Worm (Caenorhabditis elegans) whole organism, L4 larva: Measurements from ENCODE around the gene lsm-8.
"Not testable (repeated sequence)": the region's sequence is repeated elsewhere in the genome, so short reads cannot be mapped to it uniquely, and the experiment has no call there.

Experiments used
- F37D6.2 ChIP-seq: sonication (generic microtip); optimal IDR thresholded peaks from 2 replicates; lab custom pipeline; 2016; ENCODE audit warnings: mild to moderate bottlenecking, missing genetic modification characterization, missing compliant biosample characterization
- F44E2.7 ChIP-seq: fragments of 200-800 bp; sonication (Bioruptor generic); IDR thresholded peaks from 2 replicates; pipeline ENCODE4 v2.1.2; 2022; ENCODE audit warnings: missing genetic modification characterization, missing compliant biosample characterization
- R02D3.7 ChIP-seq: fragments of 150-350 bp; sonication (generic microtip); optimal IDR thresholded peaks from 3 replicates; lab custom pipeline; 2014; ENCODE audit warnings: missing biosample characterization, missing genetic modification characterization
- Y48G9A.11 ChIP-seq: fragments of 200-800 bp; sonication (Bioruptor generic); IDR thresholded peaks from 2 replicates; pipeline ENCODE4 v1.3.6; 2022; ENCODE audit warnings: missing genetic modification reagents, missing genetic modification characterization, missing compliant biosample characterization
- ZK337.2 ChIP-seq: fragments of 200-800 bp; sonication (Bioruptor generic); IDR thresholded peaks from 2 replicates; pipeline ENCODE4 v1.3.6; 2022; ENCODE audit warnings: missing genetic modification reagents, missing genetic modification characterization, missing compliant biosample characterization
- ZK546.5 ChIP-seq, 2 experiments: sonication (generic microtip); optimal IDR thresholded peaks; 2 replicates each; lab custom pipeline; 2017; ENCODE audit warnings: missing biosample characterization in 2 of 2, missing genetic modification characterization in 2 of 2
- aha-1 ChIP-seq: fragments of 150-350 bp; peaks from one replicate; lab custom pipeline; 2014; ENCODE audit warnings: missing biosample characterization, missing genetic modification characterization
- aly-2 ChIP-seq: sonication (generic microtip); optimal IDR thresholded peaks from 2 replicates; lab custom pipeline; 2018; ENCODE audit warnings: missing biosample characterization, missing genetic modification characterization
- ama-1 ChIP-seq: fragments of 150-350 bp; optimal IDR thresholded peaks from 2 replicates; lab custom pipeline; 2014; ENCODE audit warnings: inconsistent platforms, mixed read lengths
- ceh-62 ChIP-seq: sonication (generic microtip); optimal IDR thresholded peaks from 2 replicates; lab custom pipeline; 2017; ENCODE audit warnings: missing biosample characterization, missing genetic modification characterization
- ceh-82 ChIP-seq: sonication (generic microtip); optimal IDR thresholded peaks from 2 replicates; lab custom pipeline; 2017; ENCODE audit warnings: missing biosample characterization, missing genetic modification characterization
- ces-1 ChIP-seq: fragments of 150-350 bp; sonication (generic microtip); optimal IDR thresholded peaks from 4 replicates; lab custom pipeline; 2014; ENCODE audit warnings: missing biosample characterization, missing genetic modification reagents, missing genetic modification characterization
- ctbp-1 ChIP-seq: fragments of 200-800 bp; sonication (Bioruptor generic); IDR thresholded peaks from 2 replicates; pipeline ENCODE4 v1.3.6; 2022; ENCODE audit warnings: missing genetic modification reagents, missing genetic modification characterization, missing compliant biosample characterization
- dmd-8 ChIP-seq: fragments of 200-800 bp; sonication (Bioruptor generic); IDR thresholded peaks from 2 replicates; pipeline ENCODE4 v1.3.6; 2022; ENCODE audit warnings: missing genetic modification characterization, missing compliant biosample characterization
- fos-1 ChIP-seq: fragments of 150-350 bp; optimal IDR thresholded peaks from 2 replicates; lab custom pipeline; 2014; ENCODE audit warnings: missing biosample characterization, missing genetic modification characterization
- hif-1 ChIP-seq, 2 experiments: sonication (generic microtip); optimal IDR thresholded peaks; 2 replicates each; lab custom pipeline; 2016 to 2017; ENCODE audit warnings: missing compliant biosample characterization in 2 of 2, missing genetic modification characterization in 2 of 2, missing genetic modification reagents in 2 of 2, missing genotype in 2 of 2, mild to moderate bottlenecking in 1 of 2
- lin-13 ChIP-seq: fragments of 150-350 bp; optimal IDR thresholded peaks from 2 replicates; lab custom pipeline; 2014; ENCODE audit warnings: missing biosample characterization, missing genetic modification reagents, missing genetic modification characterization
- lin-15B ChIP-seq: fragments of 150-350 bp; sonication (generic microtip); optimal IDR thresholded peaks from 3 replicates; lab custom pipeline; 2014; ENCODE audit warnings: missing biosample characterization, missing genetic modification characterization
- lsy-2 ChIP-seq, 2 experiments: fragments of 150-350 bp in 1 of 2; sonication (generic microtip) in 1 of 2; optimal IDR thresholded peaks; 2 replicates each; lab custom pipeline; 2014 to 2017; ENCODE audit warnings: missing biosample characterization in 2 of 2, missing genetic modification characterization in 2 of 2
- madf-5 ChIP-seq, 2 experiments: fragments of 200-800 bp; sonication (Bioruptor generic); IDR thresholded peaks; 2 replicates each; pipeline ENCODE4 v1.3.6; 2022; ENCODE audit warnings: missing compliant biosample characterization in 2 of 2, missing genetic modification characterization in 2 of 2
- madf-9 ChIP-seq: fragments of 200-800 bp; sonication (Bioruptor generic); conservative IDR thresholded peaks from 2 replicates; pipeline ENCODE4 v1.3.6; 2022; ENCODE audit warnings: missing genetic modification reagents, missing genetic modification characterization, missing compliant biosample characterization
- nhr-10 ChIP-seq: fragments of 150-350 bp; optimal IDR thresholded peaks from 2 replicates; lab custom pipeline; 2014; ENCODE audit warnings: missing biosample characterization, missing genetic modification characterization
- nhr-11 ChIP-seq: fragments of 150-350 bp; optimal IDR thresholded peaks from 2 replicates; lab custom pipeline; 2014; ENCODE audit warnings: missing biosample characterization, missing genetic modification characterization
- nhr-25 ChIP-seq: sonication (generic microtip); optimal IDR thresholded peaks from 2 replicates; lab custom pipeline; 2017; ENCODE audit warnings: missing genetic modification characterization, mild to moderate bottlenecking, missing compliant biosample characterization, antibody characterized with exemption, moderate library complexity, borderline replicate concordance; ENCODE audit not compliant: insufficient read depth
- nhr-28 ChIP-seq: fragments of 150-350 bp; optimal IDR thresholded peaks from 2 replicates; lab custom pipeline; 2014; ENCODE audit warnings: missing biosample characterization, missing genetic modification characterization
- nhr-41 ChIP-seq: fragments of 200-800 bp; sonication (Bioruptor generic); IDR thresholded peaks from 2 replicates; pipeline ENCODE4 v1.3.6; 2022; ENCODE audit warnings: missing genetic modification reagents, missing genetic modification characterization, missing compliant biosample characterization
- nhr-42 ChIP-seq: fragments of 200-800 bp; sonication (Bioruptor generic); IDR thresholded peaks from 2 replicates; pipeline ENCODE4 v1.3.6; 2022; ENCODE audit warnings: missing genetic modification characterization, missing compliant biosample characterization
- nhr-76 ChIP-seq: fragments of 150-350 bp; optimal IDR thresholded peaks from 2 replicates; lab custom pipeline; 2014; ENCODE audit warnings: missing biosample characterization, missing genetic modification characterization
- saeg-2 ChIP-seq: fragments of 200-800 bp; sonication (Bioruptor generic); IDR thresholded peaks from 2 replicates; pipeline ENCODE4 v1.3.6; 2022; ENCODE audit warnings: missing genetic modification reagents, missing genetic modification characterization, missing compliant biosample characterization
- snpc-1.2 ChIP-seq: fragments of 200-800 bp; sonication (Bioruptor generic); IDR thresholded peaks from 2 replicates; pipeline ENCODE4 v1.3.6; 2022; ENCODE audit warnings: missing genetic modification reagents, missing genetic modification characterization, missing compliant biosample characterization
- tag-97 ChIP-seq: fragments of 200-800 bp; sonication (Bioruptor generic); IDR thresholded peaks from 2 replicates; pipeline ENCODE4 v1.3.6; 2022; ENCODE audit warnings: missing genetic modification characterization, missing compliant biosample characterization
- unc-62 ChIP-seq, 3 experiments: fragments of 150-350 bp in 1 of 3; sonication (generic microtip); optimal IDR thresholded peaks in 2 of 3; peaks in 1 of 3; 1 replicate in 1 of 3; 2 replicates in 2 of 3; lab custom pipeline; 2014 to 2017; ENCODE audit warnings: missing biosample characterization in 3 of 3, missing genetic modification characterization in 3 of 3, missing genetic modification reagents in 3 of 3, missing genotype in 1 of 3
- zfp-3 ChIP-seq: fragments of 200-800 bp; sonication (Bioruptor generic); conservative IDR thresholded peaks from 2 replicates; pipeline ENCODE4 v1.3.6; 2022; ENCODE audit warnings: missing genetic modification reagents, missing genetic modification characterization, missing compliant biosample characterization

Gene lsm-8

ce11 chrIV:6342431-6342830 is 16.1 kb downstream of the lsm-8 start, which contains the start of gene Y73B6BL.288:
Gene Y73B6BL.288, minus strand, starts transcription at chrIV:6342531.
- TF ChIP-seq aha-1 (tag; lab: Kevin White, UChicago) (no peak), hif-1 (tag; optimal IDR thresholded peaks at IDR 0.05; lab: Kevin White, UChicago) (no peak), ceh-82 (tag; lab: Kevin White, UChicago) (no peak), aly-2 (tag; lab: Kevin White, UChicago) (no peak), nhr-76 (tag; lab: Kevin White, UChicago) (no peak), saeg-2 (no peak)

- TF ChIP-seq nhr-25 (tag; lab: Kevin White, UChicago) (no peak), nhr-42 (GFP tag; lab: Robert Waterston, UW) (no peak), lin-13 (no peak), nhr-11 (tag; lab: Kevin White, UChicago) (no peak), nhr-28 (tag; lab: Kevin White, UChicago) (no peak), ctbp-1 (GFP tag; lab: Robert Waterston, UW) (no peak), ceh-62 (tag; lab: Kevin White, UChicago) (no peak), nhr-10 (tag; lab: Kevin White, UChicago) (no peak), lsy-2 (tag; optimal IDR thresholded peaks at IDR 0.05; lab: Kevin White, UChicago) (no peak), ama-1 (lab: Kevin White, UChicago) (no peak), unc-62 (GFP tag; optimal IDR thresholded peaks at IDR 0.05 in 1 of 2; lab: Kevin White, UChicago) (no peak), unc-62 (tag; optimal IDR thresholded peaks at IDR 0.05; lab: Kevin White, UChicago) (no peak), tag-97 (no peak), ceh-82 (tag; lab: Kevin White, UChicago) (no peak)
- TF ChIP-seq, all 104 proteins: peak for 0
These were observed 16.6 kb downstream of the lsm-8 start, which contains the start of gene Y73B6BL.14 for ce11 chrIV:6342876-6343275. Gene Y73B6BL.14, minus strand, starts transcription at chrIV:6342976.

ce11 chrIV:6347213-6347612 is 20.9 kb downstream of the lsm-8 start, which contains the start of gene Y73B6BL.289:
Gene Y73B6BL.289, plus strand, starts transcription at chrIV:6347513.
- not testable (repeated sequence) for TF ChIP-seq unc-62 (GFP tag; optimal IDR thresholded peaks at IDR 0.05 in 1 of 2; lab: Kevin White, UChicago); unc-62 (tag; optimal IDR thresholded peaks at IDR 0.05; lab: Kevin White, UChicago); Y48G9A.11 (GFP tag; lab: Robert Waterston, UW); madf-5 (GFP tag; IDR thresholded peaks at IDR 0.05; lab: Robert Waterston, UW)

ce11 chrIV:6347822-6348221 is 21.5 kb downstream of the lsm-8 start:
- peak; percentile 75 for TF ChIP-seq snpc-1.2

ce11 chrIV:6361668-6362067 is 35.3 kb downstream of the lsm-8 start, which contains the start of gene Y73B6BL.47:
Gene Y73B6BL.47, plus strand, starts transcription at chrIV:6361968.
- TF ChIP-seq F44E2.7 (GFP tag; lab: Robert Waterston, UW) = no peak
- TF ChIP-seq F37D6.2 = no peak
- TF ChIP-seq fos-1 (tag; lab: Kevin White, UChicago) = no peak
- no peak for TF ChIP-seq ZK546.5 (tag; optimal IDR thresholded peaks at IDR 0.05; lab: Kevin White, UChicago)
- no peak for TF ChIP-seq nhr-41
- no peak for TF ChIP-seq nhr-25 (tag; lab: Kevin White, UChicago)

DNA sequence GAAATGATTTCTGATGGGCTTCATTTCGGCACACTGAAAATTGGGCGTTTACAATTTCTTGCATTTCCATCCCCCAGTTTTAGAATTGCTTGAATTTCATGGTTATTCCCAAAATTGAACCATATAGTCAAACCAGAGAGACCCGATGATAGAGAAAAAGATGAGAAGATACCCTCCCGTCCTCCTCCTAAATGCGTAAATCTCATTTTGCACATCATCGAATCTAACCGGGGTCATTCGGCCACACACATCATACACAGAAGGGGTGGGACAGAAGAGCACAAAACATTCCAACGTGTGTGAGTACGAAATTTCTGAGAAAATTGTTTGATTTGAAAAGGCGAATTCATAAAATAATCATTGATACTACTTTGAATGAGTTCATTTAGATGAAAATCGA is 37.3 kb downstream of the lsm-8 start:
- TF ChIP-seq madf-9 (GFP tag; lab: Robert Waterston, UW) (no peak), dmd-8 (GFP tag; lab: Robert Waterston, UW) (no peak), ZK337.2 (GFP tag; lab: Robert Waterston, UW) (no peak), zfp-3 (no peak), lin-15B (tag; lab: Kevin White, UChicago) (no peak), ces-1 (no peak), fos-1 (tag; lab: Kevin White, UChicago) (no peak), R02D3.7 (tag; lab: Kevin White, UChicago) (no peak)
- TF ChIP-seq, all 104 proteins: peak for 0
